Worm (Caenorhabditis elegans) whole organism, mixed stage, embryonic: ENCODE results near the gene C02E7.8.

ENCODE experiments used
- bed-3 ChIP-seq: fragments of 200-800 bp; sonication (Bioruptor generic); optimal IDR thresholded peaks from 3 replicates; lab custom pipeline; 2018; ENCODE audit warnings: mild to moderate bottlenecking, missing genetic modification characterization, moderate library complexity, missing compliant biosample characterization
- blmp-1 ChIP-seq: fragments of 150-350 bp; optimal IDR thresholded peaks from 2 replicates; lab custom pipeline; 2014; ENCODE audit warnings: missing biosample characterization, missing genetic modification characterization
- ceh-39 ChIP-seq: fragments of 150-350 bp; optimal IDR thresholded peaks from 2 replicates; lab custom pipeline; 2014; ENCODE audit warnings: missing biosample characterization, missing genetic modification characterization
- ceh-43 ChIP-seq: fragments of 200-800 bp; sonication (Bioruptor generic); optimal IDR thresholded peaks from 2 replicates; lab custom pipeline; 2018; ENCODE audit warnings: mild to moderate bottlenecking, missing genetic modification characterization, moderate library complexity, missing compliant biosample characterization
- ceh-83 ChIP-seq: fragments of 200-800 bp; sonication (Bioruptor generic); optimal IDR thresholded peaks from 2 replicates; lab custom pipeline; 2018; ENCODE audit warnings: mild to moderate bottlenecking, missing genetic modification characterization, missing compliant biosample characterization
- ces-1 ChIP-seq: fragments of 150-350 bp; optimal IDR thresholded peaks from 2 replicates; lab custom pipeline; 2014; ENCODE audit warnings: missing biosample characterization, missing genetic modification reagents, missing genetic modification characterization
- cnd-1 ChIP-seq: fragments of 200-800 bp; sonication (Bioruptor generic); optimal IDR thresholded peaks from 2 replicates; lab custom pipeline; 2018; ENCODE audit warnings: mild to moderate bottlenecking, missing genetic modification characterization, missing compliant biosample characterization
- drap-1 ChIP-seq: fragments of 200-800 bp; sonication (Bioruptor generic); optimal IDR thresholded peaks from 3 replicates; lab custom pipeline; 2018; ENCODE audit warnings: mild to moderate bottlenecking, missing genetic modification characterization, missing compliant biosample characterization
- elt-1 ChIP-seq: sonication (generic microtip); optimal IDR thresholded peaks from 2 replicates; lab custom pipeline; 2017; ENCODE audit warnings: missing genetic modification characterization, mild to moderate bottlenecking, missing compliant biosample characterization, antibody characterized with exemption, moderate library complexity, borderline replicate concordance; ENCODE audit not compliant: insufficient read depth
- elt-3 ChIP-seq: fragments of 150-350 bp; optimal IDR thresholded peaks from 2 replicates; lab custom pipeline; 2014; ENCODE audit warnings: missing biosample characterization, missing genetic modification characterization
- flh-1 ChIP-seq: fragments of 200-800 bp; sonication (Bioruptor generic); optimal IDR thresholded peaks from 2 replicates; lab custom pipeline; 2018; ENCODE audit warnings: mild to moderate bottlenecking, missing genetic modification characterization, moderate library complexity, missing compliant biosample characterization
- ham-2 ChIP-seq: fragments of 200-800 bp; sonication (Bioruptor generic); optimal IDR thresholded peaks from 2 replicates; lab custom pipeline; 2018; ENCODE audit warnings: mild to moderate bottlenecking, missing genetic modification characterization, missing compliant biosample characterization
- hlh-1 ChIP-seq: fragments of 150-350 bp; optimal IDR thresholded peaks from 2 replicates; lab custom pipeline; 2014; ENCODE audit warnings: missing biosample characterization, missing genetic modification reagents, missing genetic modification characterization
- lin-13 ChIP-seq: fragments of 150-350 bp; optimal IDR thresholded peaks from 2 replicates; lab custom pipeline; 2014; ENCODE audit warnings: missing biosample characterization, missing genetic modification characterization
- lsy-2 ChIP-seq: fragments of 150-350 bp; optimal IDR thresholded peaks from 2 replicates; lab custom pipeline; 2014; ENCODE audit warnings: missing biosample characterization, missing genetic modification characterization
- mab-5 ChIP-seq: fragments of 150-350 bp; optimal IDR thresholded peaks from 2 replicates; lab custom pipeline; 2014; ENCODE audit warnings: missing biosample characterization, missing genetic modification characterization
- mep-1 ChIP-seq: fragments of 150-350 bp; optimal IDR thresholded peaks from 2 replicates; lab custom pipeline; 2017; ENCODE audit warnings: missing biosample characterization, missing genetic modification reagents, missing genetic modification characterization, inconsistent platforms
- mls-2 ChIP-seq: sonication (generic microtip); optimal IDR thresholded peaks from 2 replicates; lab custom pipeline; 2016; ENCODE audit warnings: mild to moderate bottlenecking, missing genetic modification characterization, moderate library complexity, missing compliant biosample characterization
- nhr-12 ChIP-seq: fragments of 150-350 bp; optimal IDR thresholded peaks from 2 replicates; lab custom pipeline; 2014; ENCODE audit warnings: missing biosample characterization, missing genetic modification characterization
- nhr-2 ChIP-seq: fragments of 150-350 bp; optimal IDR thresholded peaks from 2 replicates; lab custom pipeline; 2014; ENCODE audit warnings: missing biosample characterization, missing genetic modification characterization
- nhr-237 ChIP-seq: fragments of 150-350 bp; optimal IDR thresholded peaks from 2 replicates; lab custom pipeline; 2014; ENCODE audit warnings: missing biosample characterization, missing genetic modification characterization
- nhr-28 ChIP-seq: fragments of 150-350 bp; optimal IDR thresholded peaks from 2 replicates; lab custom pipeline; 2014; ENCODE audit warnings: missing biosample characterization, missing genetic modification characterization
- nhr-76 ChIP-seq: sonication (generic microtip); optimal IDR thresholded peaks from 2 replicates; lab custom pipeline; 2017; ENCODE audit warnings: missing biosample characterization, missing genetic modification characterization
- sem-2 ChIP-seq: fragments of 200-800 bp; sonication (Bioruptor generic); optimal IDR thresholded peaks from 2 replicates; lab custom pipeline; 2018; ENCODE audit warnings: mild to moderate bottlenecking, missing genetic modification characterization, missing compliant biosample characterization
- snpc-4 ChIP-seq: fragments of 150-350 bp; optimal IDR thresholded peaks from 2 replicates; lab custom pipeline; 2014; ENCODE audit warnings: missing biosample characterization, missing genetic modification characterization
- sptf-1 ChIP-seq: sonication (generic microtip); optimal IDR thresholded peaks from 2 replicates; lab custom pipeline; 2017; ENCODE audit warnings: mild to moderate bottlenecking, missing genetic modification characterization, moderate library complexity, missing compliant biosample characterization
- tbx-8 ChIP-seq: fragments of 200-800 bp; sonication (Bioruptor generic); optimal IDR thresholded peaks from 2 replicates; lab custom pipeline; 2018; ENCODE audit warnings: mild to moderate bottlenecking, missing genetic modification characterization, moderate library complexity, missing compliant biosample characterization
- unc-120 ChIP-seq: sonication (generic microtip); optimal IDR thresholded peaks from 2 replicates; lab custom pipeline; 2017; ENCODE audit warnings: missing genetic modification characterization, missing compliant biosample characterization; ENCODE audit not compliant: poor library complexity, severe bottlenecking
- unc-39 ChIP-seq: fragments of 150-350 bp; optimal IDR thresholded peaks from 2 replicates; lab custom pipeline; 2014; ENCODE audit warnings: missing biosample characterization, missing genetic modification characterization
- unc-62 ChIP-seq: fragments of 150-350 bp; optimal IDR thresholded peaks from 2 replicates; lab custom pipeline; 2014; ENCODE audit warnings: missing biosample characterization, missing genetic modification reagents, missing genetic modification characterization
- zip-8 ChIP-seq: fragments of 150-350 bp; optimal IDR thresholded peaks from 2 replicates; lab custom pipeline; 2014; ENCODE audit warnings: missing biosample characterization, missing genetic modification characterization
- ztf-11 ChIP-seq: fragments of 150-350 bp; optimal IDR thresholded peaks from 2 replicates; lab custom pipeline; 2014; ENCODE audit warnings: missing biosample characterization, missing genetic modification characterization

The C02E7.8 gene

DNA sequence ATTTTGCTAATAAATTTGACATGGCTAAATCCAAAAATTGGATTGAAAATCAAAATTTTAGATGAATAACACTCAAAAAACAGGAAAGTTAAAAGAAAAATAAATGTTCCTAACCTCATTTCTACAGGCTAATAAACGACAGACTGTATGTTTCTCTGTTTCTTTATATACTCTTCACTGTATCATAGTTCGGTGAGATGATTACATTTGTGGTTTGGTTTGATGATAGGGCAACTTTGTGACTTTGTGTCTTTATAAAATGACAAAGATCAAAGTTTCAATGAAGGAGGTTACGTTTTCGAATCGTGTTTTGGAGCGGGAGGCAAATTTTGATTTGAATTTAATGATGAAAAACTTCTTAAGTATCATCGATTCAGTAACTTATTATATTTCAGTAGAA lies 31.1 kb downstream of the C02E7.8 start, which contains the start of gene ugt-12:
TSS of gene ugt-12 (minus strand) at position 153 of the 400 bp plus-strand sequence.
- TF ChIP-seq mls-2 (tag; lab: Kevin White, UChicago) (no peak), mab-5 (tag; lab: Kevin White, UChicago) (no peak), hlh-1 (tag; lab: Kevin White, UChicago) (no peak), lin-13 (tag; lab: Kevin White, UChicago) (no peak), tbx-8 (no peak), nhr-2 (no peak), zip-8 (no peak), ham-2 (GFP tag; lab: Kevin White, UChicago) (no peak)

ce11 chrV:4885372-4885771 lies 35.2 kb downstream of the C02E7.8 start, which contains the start of gene T19H12.3:
Gene T19H12.3, plus strand, starts transcription at chrV:4885672.
- TF ChIP-seq bed-3 (GFP tag; lab: Kevin White, UChicago) (no peak), unc-39 (tag; lab: Kevin White, UChicago) (no peak), flh-1 (no peak), drap-1 (GFP tag; lab: Kevin White, UChicago) (no peak), tbx-8 (no peak), lsy-2 (tag; lab: Kevin White, UChicago) (no peak), ces-1 (GFP tag; lab: Kevin White, UChicago) (no peak)
- TF ChIP-seq, all 35 proteins: peak for 0

DNA sequence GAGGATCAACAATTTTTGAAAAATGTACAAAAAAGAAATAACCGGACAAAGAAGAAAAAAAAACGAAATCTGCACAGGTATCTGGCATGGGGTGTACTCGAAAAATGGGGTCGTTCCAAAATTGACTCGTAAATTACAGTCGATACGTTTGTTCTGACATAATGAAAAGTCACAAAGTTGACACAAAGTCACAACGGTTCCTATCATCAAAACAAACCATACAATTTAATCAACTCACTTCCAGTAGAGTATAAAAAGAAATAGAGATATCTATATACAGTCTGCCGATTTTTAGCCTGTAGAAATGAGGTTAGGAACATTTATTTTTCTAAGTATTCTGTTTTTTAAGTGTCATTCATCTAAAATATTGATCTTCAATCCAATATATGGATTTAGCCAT lies 36.1 kb downstream of the C02E7.8 start, which contains the start of gene T19H12.12:
TSS of gene T19H12.12 (plus strand) at position 301 of the 400 bp plus-strand sequence.
- TF ChIP-seq ceh-83 (GFP tag; lab: Kevin White, UChicago) (no peak), sem-2 (GFP tag; lab: Kevin White, UChicago) (no peak), snpc-4 (tag; lab: Kevin White, UChicago) (no peak), sptf-1 (tag; lab: Kevin White, UChicago) (no peak), cnd-1 (tag; lab: Kevin White, UChicago) (no peak), ces-1 (GFP tag; lab: Kevin White, UChicago) (no peak), tbx-8 (no peak), nhr-12 (tag; lab: Kevin White, UChicago) (no peak), ztf-11 (tag; lab: Kevin White, UChicago) (no peak), mep-1 (tag; lab: Kevin White, UChicago) (no peak), blmp-1 (tag; lab: Kevin White, UChicago) (no peak), zip-8 (no peak), lsy-2 (tag; lab: Kevin White, UChicago) (no peak), hlh-1 (tag; lab: Kevin White, UChicago) (no peak), ceh-43 (GFP tag; lab: Kevin White, UChicago) (no peak)
- TF ChIP-seq, all 35 proteins: peak for 0

- TF ChIP-seq nhr-28 (tag; lab: Kevin White, UChicago) (no peak), nhr-76 (tag; lab: Kevin White, UChicago) (no peak), ces-1 (GFP tag; lab: Kevin White, UChicago) (no peak), elt-1 (tag; lab: Kevin White, UChicago) (no peak), mep-1 (tag; lab: Kevin White, UChicago) (no peak), ceh-39 (tag; lab: Kevin White, UChicago) (no peak), drap-1 (GFP tag; lab: Kevin White, UChicago) (no peak), sem-2 (GFP tag; lab: Kevin White, UChicago) (no peak), unc-120 (tag; lab: Kevin White, UChicago) (no peak), lin-13 (tag; lab: Kevin White, UChicago) (no peak), blmp-1 (tag; lab: Kevin White, UChicago) (no peak), unc-62 (GFP tag; lab: Kevin White, UChicago) (no peak), snpc-4 (tag; lab: Kevin White, UChicago) (no peak), ztf-11 (tag; lab: Kevin White, UChicago) (no peak), nhr-237 (tag; lab: Kevin White, UChicago) (no peak), elt-3 (tag; lab: Kevin White, UChicago) (no peak)
These were observed 39.2 kb downstream of the C02E7.8 start, which contains the start of gene str-32 for ce11 chrV:4881377-4881776. Gene str-32, minus strand, starts transcription at chrV:4881477.
